Worm (Caenorhabditis elegans) whole organism, early embryonic: ENCODE results near the gene skr-9.

ENCODE experiments used
- ama-1 ChIP-seq: fragments of 150-350 bp; optimal IDR thresholded peaks from 2 replicates; lab custom pipeline; 2014
- hnd-1 ChIP-seq: sonication (generic microtip); optimal IDR thresholded peaks from 2 replicates; lab custom pipeline; 2016; ENCODE audit warnings: missing genetic modification characterization, missing compliant biosample characterization
- tbx-11 ChIP-seq: fragments of 200-800 bp; sonication (Bioruptor generic); IDR thresholded peaks from 2 replicates; pipeline ENCODE4 v1.3.6; 2022; ENCODE audit warnings: missing genetic modification characterization, missing compliant biosample characterization

ce11 chrIV:17179071-17179470 is 15.7 kb downstream of the skr-9 start:
- TF ChIP-seq hnd-1 (tag; lab: Kevin White, UChicago) (no peak), tbx-11 (no peak), ama-1 (no peak)
